Worm (Caenorhabditis elegans): Measurements from ENCODE around the gene C47A4.5.

DNA sequence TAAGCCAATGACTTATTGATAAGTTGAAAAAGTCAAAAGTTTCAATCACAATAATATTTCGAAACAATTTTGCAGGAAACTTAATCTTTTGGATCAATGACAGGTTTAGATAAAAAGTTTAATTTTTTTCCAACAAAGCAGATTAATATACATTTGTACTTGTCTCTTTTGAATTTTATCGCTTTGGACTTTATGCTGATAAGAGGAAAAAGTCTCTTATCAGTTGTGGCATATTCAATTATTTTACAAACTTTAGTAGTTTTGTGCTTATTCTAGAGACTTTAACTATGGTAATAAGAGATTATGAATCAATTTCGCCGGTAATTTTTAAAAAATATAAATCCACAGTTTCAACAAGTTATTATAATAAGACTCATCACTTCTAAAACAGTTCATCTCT is 17.6 kb upstream of the C47A4.5 start:
- TF ChIP-seq nhr-11 (tag; optimal IDR thresholded peaks at IDR 0.05) (no peak), ztf-11 (tag; optimal IDR thresholded peaks at IDR 0.05) (no peak), blmp-1 (tag; optimal IDR thresholded peaks at IDR 0.05; ENCODE audit: insufficient read depth) (no peak), ama-1 (optimal IDR thresholded peaks at IDR 0.05) (no peak), lin-39 (tag; optimal IDR thresholded peaks at IDR 0.05) (no peak), lin-13 (GFP tag; optimal IDR thresholded peaks at IDR 0.05) (no peak), ceh-16 (tag; optimal IDR thresholded peaks at IDR 0.05) (no peak), mdl-1 (tag; optimal IDR thresholded peaks at IDR 0.05) (no peak), nhr-237 (tag; optimal IDR thresholded peaks at IDR 0.05) (no peak), ZK546.5 (tag; optimal IDR thresholded peaks at IDR 0.05) (no peak), skn-1 (tag; optimal IDR thresholded peaks at IDR 0.05) (no peak), lsy-2 (tag; optimal IDR thresholded peaks at IDR 0.05) (no peak), sma-9 (GFP tag; optimal IDR thresholded peaks at IDR 0.05) (peak; percentile 32), sma-9 (tag; optimal IDR thresholded peaks at IDR 0.05) (no peak), nhr-77 (tag; optimal IDR thresholded peaks at IDR 0.05) (no peak)

Data from whole organism, L2 larva.